Fruit fly (Drosophila melanogaster) whole organism, wandering third instar larva: Measurements from ENCODE around the gene Dic1.

Experiments used
- Abd-B ChIP-seq: fragments of >200 bp; optimal IDR thresholded peaks from 2 replicates; lab custom pipeline; 2017; ENCODE audit warnings: missing biosample characterization, missing genetic modification characterization
- Dfd ChIP-seq: fragments of >200 bp; optimal IDR thresholded peaks from 2 replicates; lab custom pipeline; 2017; ENCODE audit warnings: missing biosample characterization, missing genetic modification characterization
- Hnf4 ChIP-seq: fragments of 200-800 bp; sonication (Bioruptor generic); optimal IDR thresholded peaks from 2 replicates; lab custom pipeline; 2016; ENCODE audit warnings: missing biosample characterization, mild to moderate bottlenecking, missing genetic modification characterization
- ey ChIP-seq: fragments of 200-800 bp; sonication (Bioruptor generic); optimal IDR thresholded peaks from 2 replicates; lab custom pipeline; 2016; ENCODE audit warnings: missing biosample characterization, missing genetic modification characterization
- sv ChIP-seq: fragments of 200-800 bp; sonication (Bioruptor generic); optimal IDR thresholded peaks from 3 replicates; lab custom pipeline; 2016; ENCODE audit warnings: missing biosample characterization, missing genetic modification characterization
- usp ChIP-seq: fragments of >200 bp; optimal IDR thresholded peaks from 2 replicates; lab custom pipeline; 2017; ENCODE audit warnings: missing biosample characterization, missing genetic modification characterization

DNA sequence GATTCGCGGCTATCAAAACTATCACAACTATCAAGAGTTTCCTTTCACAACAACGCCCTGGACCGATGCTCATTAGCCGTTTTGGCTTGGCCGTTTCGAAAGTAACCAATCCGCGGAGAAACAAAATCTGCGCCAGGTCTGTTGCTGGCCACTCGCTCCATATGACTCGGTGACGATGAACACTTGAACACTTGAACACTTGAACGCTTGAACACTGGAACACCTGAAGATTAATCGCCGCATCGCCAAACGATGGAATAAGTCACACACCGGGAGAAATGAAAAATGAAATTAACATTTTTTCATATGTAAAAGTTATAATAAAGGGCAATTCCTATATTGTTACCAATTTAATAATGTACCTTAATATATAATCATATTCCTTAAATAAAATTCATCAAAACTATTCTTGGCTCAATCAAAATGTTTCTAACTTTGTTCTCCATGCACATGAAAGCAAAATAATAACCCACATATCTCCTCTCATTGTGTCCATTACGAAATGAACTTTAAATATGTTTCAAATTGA is 52.4 kb downstream of the Dic1 start:
- TF ChIP-seq Abd-B (no peak), sv (GFP tag; lab: Kevin White, UChicago) (no peak), Hnf4 (GFP tag; lab: Kevin White, UChicago) (no peak), usp (no peak), ey (no peak), Dfd (GFP tag; lab: Kevin White, UChicago) (no peak)
